Worm (Caenorhabditis elegans): ENCODE data around the gene algn-6.

algn-6 gene

DNA sequence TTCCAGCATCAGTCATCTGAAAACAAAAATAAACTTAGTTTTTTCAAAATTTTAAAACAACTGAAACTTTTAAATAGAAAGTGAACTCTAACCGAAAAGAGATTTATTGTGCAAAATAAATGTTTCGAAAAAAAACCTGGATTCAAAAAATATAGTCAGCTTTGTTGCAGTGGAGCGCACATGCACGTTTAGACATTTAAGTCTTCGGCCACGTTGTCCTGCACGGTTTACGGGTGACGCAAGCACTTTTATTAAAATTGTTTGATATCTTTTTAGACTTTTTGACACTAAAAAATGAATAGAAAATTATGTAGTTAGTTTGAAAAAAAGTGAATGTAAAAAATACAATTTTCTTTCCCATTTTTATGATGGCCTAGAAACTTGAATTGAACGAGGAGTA is at the start of gene algn-6, which contains the start of gene ubh-4:
Gene algn-6 (plus strand): TSS at position 387 of the 400 bp plus-strand sequence.
Gene ubh-4 (minus strand): TSS at position 182 of the 400 bp plus-strand sequence.
- TF ChIP-seq F13C5.2 (tag; optimal IDR thresholded peaks at IDR 0.05), result no peak
- TF ChIP-seq tbx-37 (GFP tag; conservative IDR thresholded peaks at IDR 0.05), result 0 out of 2 replicates have a peak, but pooled peaks have one; percentile 7
- TF ChIP-seq tbx-11 (GFP tag; IDR thresholded peaks at IDR 0.05), result no peak
- TF ChIP-seq scrt-1 (GFP tag; IDR thresholded peaks at IDR 0.05), result no peak
- no peak for TF ChIP-seq flt-1 (GFP tag; IDR thresholded peaks at IDR 0.05)

- TF ChIP-seq aly-1 (tag; optimal IDR thresholded peaks at IDR 0.05) (no peak), sea-1 (GFP tag; conservative IDR thresholded peaks at IDR 0.05) (no peak), ama-1 (optimal IDR thresholded peaks at IDR 0.05) (no peak), pes-1 (GFP tag; IDR thresholded peaks at IDR 0.05) (no peak), F13C5.2 (tag; optimal IDR thresholded peaks at IDR 0.05) (no peak), hmg-4 (GFP tag; optimal IDR thresholded peaks at IDR 0.05) (no peak), ceh-13 (GFP tag; optimal IDR thresholded peaks at IDR 0.05) (no peak), flt-1 (GFP tag; IDR thresholded peaks at IDR 0.05) (no peak), hmbx-1 (tag; optimal IDR thresholded peaks at IDR 0.05) (no peak), tbx-11 (GFP tag; IDR thresholded peaks at IDR 0.05) (no peak), ets-7 (tag; optimal IDR thresholded peaks at IDR 0.05) (no peak), ceh-36 (tag; optimal IDR thresholded peaks at IDR 0.05) (no peak), hnd-1 (tag; optimal IDR thresholded peaks at IDR 0.05) (no peak), scrt-1 (GFP tag; IDR thresholded peaks at IDR 0.05) (no peak), tra-4 (tag; optimal IDR thresholded peaks at IDR 0.05) (no peak), tbx-37 (GFP tag; conservative IDR thresholded peaks at IDR 0.05) (no peak), B0310.2 (tag; optimal IDR thresholded peaks at IDR 0.05) (no peak)
Observed at ce11 chrII:7990192-7990591, 49.4 kb upstream of the algn-6 start.

ce11 chrII:7991279-7991678 is 48.3 kb upstream of the algn-6 start:
- no peak for TF ChIP-seq hnd-1 (tag; optimal IDR thresholded peaks at IDR 0.05)
- TF ChIP-seq F13C5.2 (tag; optimal IDR thresholded peaks at IDR 0.05), result no peak
- TF ChIP-seq hmg-4 (GFP tag; optimal IDR thresholded peaks at IDR 0.05), result no peak
- no peak for TF ChIP-seq tbx-11 (GFP tag; IDR thresholded peaks at IDR 0.05)
- TF ChIP-seq tra-4 (tag; optimal IDR thresholded peaks at IDR 0.05), result no peak
- no peak for TF ChIP-seq flt-1 (GFP tag; IDR thresholded peaks at IDR 0.05)
- no peak for TF ChIP-seq B0310.2 (tag; optimal IDR thresholded peaks at IDR 0.05)
- TF ChIP-seq pes-1 (GFP tag; IDR thresholded peaks at IDR 0.05), result no peak
- TF ChIP-seq tbx-37 (GFP tag; conservative IDR thresholded peaks at IDR 0.05), result no peak
- no peak for TF ChIP-seq aly-1 (tag; optimal IDR thresholded peaks at IDR 0.05)
- TF ChIP-seq ets-7 (tag; optimal IDR thresholded peaks at IDR 0.05), result no peak
- no peak for TF ChIP-seq hmbx-1 (tag; optimal IDR thresholded peaks at IDR 0.05)
- TF ChIP-seq sea-1 (GFP tag; conservative IDR thresholded peaks at IDR 0.05), result no peak
- no peak for TF ChIP-seq ceh-36 (tag; optimal IDR thresholded peaks at IDR 0.05)
- TF ChIP-seq ceh-13 (GFP tag; optimal IDR thresholded peaks at IDR 0.05), result no peak
- TF ChIP-seq scrt-1 (GFP tag; IDR thresholded peaks at IDR 0.05), result no peak

ce11 chrII:8001428-8001827 is 38.2 kb upstream of the algn-6 start:
- TF ChIP-seq hmbx-1 (tag; optimal IDR thresholded peaks at IDR 0.05) (no peak), ama-1 (optimal IDR thresholded peaks at IDR 0.05) (no peak), ceh-13 (GFP tag; optimal IDR thresholded peaks at IDR 0.05) (no peak), pes-1 (GFP tag; IDR thresholded peaks at IDR 0.05) (no peak), flt-1 (GFP tag; IDR thresholded peaks at IDR 0.05) (no peak), aly-1 (tag; optimal IDR thresholded peaks at IDR 0.05) (no peak), scrt-1 (GFP tag; IDR thresholded peaks at IDR 0.05) (no peak)

- TF ChIP-seq ets-7 (tag; optimal IDR thresholded peaks at IDR 0.05), result no peak
- TF ChIP-seq ama-1 (optimal IDR thresholded peaks at IDR 0.05), result no peak
- no peak for TF ChIP-seq sea-1 (GFP tag; conservative IDR thresholded peaks at IDR 0.05)
- no peak for TF ChIP-seq tra-4 (tag; optimal IDR thresholded peaks at IDR 0.05)
- no peak for TF ChIP-seq hmg-4 (GFP tag; optimal IDR thresholded peaks at IDR 0.05)
- TF ChIP-seq B0310.2 (tag; optimal IDR thresholded peaks at IDR 0.05), result no peak
- TF ChIP-seq pes-1 (GFP tag; IDR thresholded peaks at IDR 0.05), result no peak
- TF ChIP-seq aly-1 (tag; optimal IDR thresholded peaks at IDR 0.05), result no peak
- TF ChIP-seq F13C5.2 (tag; optimal IDR thresholded peaks at IDR 0.05), result no peak
- no peak for TF ChIP-seq hmbx-1 (tag; optimal IDR thresholded peaks at IDR 0.05)
- TF ChIP-seq tbx-11 (GFP tag; IDR thresholded peaks at IDR 0.05), result no peak
- TF ChIP-seq flt-1 (GFP tag; IDR thresholded peaks at IDR 0.05), result no peak
- no peak for TF ChIP-seq ceh-36 (tag; optimal IDR thresholded peaks at IDR 0.05)
- TF ChIP-seq ceh-13 (GFP tag; optimal IDR thresholded peaks at IDR 0.05), result no peak
- no peak for TF ChIP-seq scrt-1 (GFP tag; IDR thresholded peaks at IDR 0.05)
Observed at ce11 chrII:8004157-8004556, 35.4 kb upstream of the algn-6 start, which contains the start of gene pgp-11. Gene pgp-11, minus strand, starts transcription at chrII:8004257.

DNA sequence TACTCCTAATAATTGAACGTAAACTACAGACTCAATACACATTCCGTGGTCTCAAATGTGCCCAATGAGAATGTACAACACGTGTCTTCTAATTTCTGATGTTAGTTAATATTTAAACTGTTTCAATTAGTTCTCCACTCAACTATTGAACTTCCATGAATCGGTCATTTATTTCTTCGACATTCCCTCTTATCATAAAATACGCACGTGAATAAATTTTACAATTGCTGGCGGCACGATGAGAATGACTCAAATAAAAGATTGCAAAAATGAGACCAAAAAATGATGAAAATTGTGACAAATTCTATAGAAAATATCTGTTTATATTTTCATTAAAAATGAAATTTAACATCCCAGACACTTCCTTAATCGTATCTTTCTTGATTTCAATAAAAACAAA is 34.9 kb upstream of the algn-6 start:
- TF ChIP-seq scrt-1 (GFP tag; IDR thresholded peaks at IDR 0.05) (no peak), ceh-36 (tag; optimal IDR thresholded peaks at IDR 0.05) (no peak), hmg-4 (GFP tag; optimal IDR thresholded peaks at IDR 0.05) (no peak), ama-1 (optimal IDR thresholded peaks at IDR 0.05) (no peak), ceh-13 (GFP tag; optimal IDR thresholded peaks at IDR 0.05) (no peak), flt-1 (GFP tag; IDR thresholded peaks at IDR 0.05) (no peak), sea-1 (GFP tag; conservative IDR thresholded peaks at IDR 0.05) (no peak), aly-1 (tag; optimal IDR thresholded peaks at IDR 0.05) (no peak), F13C5.2 (tag; optimal IDR thresholded peaks at IDR 0.05) (no peak), tbx-11 (GFP tag; IDR thresholded peaks at IDR 0.05) (no peak), hnd-1 (tag; optimal IDR thresholded peaks at IDR 0.05) (no peak), hmbx-1 (tag; optimal IDR thresholded peaks at IDR 0.05) (no peak), pes-1 (GFP tag; IDR thresholded peaks at IDR 0.05) (no peak), ets-7 (tag; optimal IDR thresholded peaks at IDR 0.05) (no peak), B0310.2 (tag; optimal IDR thresholded peaks at IDR 0.05) (no peak), tra-4 (tag; optimal IDR thresholded peaks at IDR 0.05) (no peak)

- no peak for TF ChIP-seq B0310.2 (tag; optimal IDR thresholded peaks at IDR 0.05)
- no peak for TF ChIP-seq aly-1 (tag; optimal IDR thresholded peaks at IDR 0.05)
- no peak for TF ChIP-seq ama-1 (optimal IDR thresholded peaks at IDR 0.05)
- TF ChIP-seq scrt-1 (GFP tag; IDR thresholded peaks at IDR 0.05), result no peak
- no peak for TF ChIP-seq ceh-36 (tag; optimal IDR thresholded peaks at IDR 0.05)
- no peak for TF ChIP-seq ceh-13 (GFP tag; optimal IDR thresholded peaks at IDR 0.05)
- TF ChIP-seq F13C5.2 (tag; optimal IDR thresholded peaks at IDR 0.05), result no peak
- TF ChIP-seq sea-1 (GFP tag; conservative IDR thresholded peaks at IDR 0.05), result no peak
- TF ChIP-seq flt-1 (GFP tag; IDR thresholded peaks at IDR 0.05), result no peak
- no peak for TF ChIP-seq tbx-11 (GFP tag; IDR thresholded peaks at IDR 0.05)
- no peak for TF ChIP-seq tra-4 (tag; optimal IDR thresholded peaks at IDR 0.05)
- TF ChIP-seq hmbx-1 (tag; optimal IDR thresholded peaks at IDR 0.05), result no peak
- TF ChIP-seq ets-7 (tag; optimal IDR thresholded peaks at IDR 0.05), result no peak
- TF ChIP-seq hnd-1 (tag; optimal IDR thresholded peaks at IDR 0.05), result no peak
Observed at ce11 chrII:8006962-8007361, 32.6 kb upstream of the algn-6 start.

Data from whole organism, early embryonic.